Worm (Caenorhabditis elegans) whole organism, mixed stage, embryonic: ENCODE data around the gene dnj-13.

Source experiments
- bed-3 ChIP-seq: fragments of 200-800 bp; sonication (Bioruptor generic); optimal IDR thresholded peaks from 3 replicates; lab custom pipeline; 2018; ENCODE audit warnings: mild to moderate bottlenecking, missing genetic modification characterization, moderate library complexity, missing compliant biosample characterization
- ceh-43 ChIP-seq: fragments of 200-800 bp; sonication (Bioruptor generic); optimal IDR thresholded peaks from 2 replicates; lab custom pipeline; 2018; ENCODE audit warnings: mild to moderate bottlenecking, missing genetic modification characterization, moderate library complexity, missing compliant biosample characterization
- ceh-83 ChIP-seq: fragments of 200-800 bp; sonication (Bioruptor generic); optimal IDR thresholded peaks from 2 replicates; lab custom pipeline; 2018; ENCODE audit warnings: mild to moderate bottlenecking, missing genetic modification characterization, missing compliant biosample characterization
- ces-1 ChIP-seq: fragments of 150-350 bp; optimal IDR thresholded peaks from 2 replicates; lab custom pipeline; 2014; ENCODE audit warnings: missing biosample characterization, missing genetic modification reagents, missing genetic modification characterization
- cnd-1 ChIP-seq: fragments of 200-800 bp; sonication (Bioruptor generic); optimal IDR thresholded peaks from 2 replicates; lab custom pipeline; 2018; ENCODE audit warnings: mild to moderate bottlenecking, missing genetic modification characterization, missing compliant biosample characterization
- drap-1 ChIP-seq: fragments of 200-800 bp; sonication (Bioruptor generic); optimal IDR thresholded peaks from 3 replicates; lab custom pipeline; 2018; ENCODE audit warnings: mild to moderate bottlenecking, missing genetic modification characterization, missing compliant biosample characterization
- elt-1 ChIP-seq: sonication (generic microtip); optimal IDR thresholded peaks from 2 replicates; lab custom pipeline; 2017; ENCODE audit warnings: missing genetic modification characterization, mild to moderate bottlenecking, missing compliant biosample characterization, antibody characterized with exemption, moderate library complexity, borderline replicate concordance; ENCODE audit not compliant: insufficient read depth
- elt-3 ChIP-seq: fragments of 150-350 bp; optimal IDR thresholded peaks from 2 replicates; lab custom pipeline; 2014; ENCODE audit warnings: missing biosample characterization, missing genetic modification characterization
- ham-2 ChIP-seq: fragments of 200-800 bp; sonication (Bioruptor generic); optimal IDR thresholded peaks from 2 replicates; lab custom pipeline; 2018; ENCODE audit warnings: mild to moderate bottlenecking, missing genetic modification characterization, missing compliant biosample characterization
- hlh-1 ChIP-seq: fragments of 150-350 bp; optimal IDR thresholded peaks from 2 replicates; lab custom pipeline; 2014; ENCODE audit warnings: missing biosample characterization, missing genetic modification reagents, missing genetic modification characterization
- lin-13 ChIP-seq: fragments of 150-350 bp; optimal IDR thresholded peaks from 2 replicates; lab custom pipeline; 2014; ENCODE audit warnings: missing biosample characterization, missing genetic modification characterization
- lin-32 ChIP-seq: fragments of 200-800 bp; sonication (Bioruptor generic); optimal IDR thresholded peaks from 2 replicates; lab custom pipeline; 2018; ENCODE audit warnings: mild to moderate bottlenecking, missing genetic modification characterization, missing compliant biosample characterization
- lsy-2 ChIP-seq: fragments of 150-350 bp; optimal IDR thresholded peaks from 2 replicates; lab custom pipeline; 2014; ENCODE audit warnings: missing biosample characterization, missing genetic modification characterization
- mab-5 ChIP-seq: fragments of 150-350 bp; optimal IDR thresholded peaks from 2 replicates; lab custom pipeline; 2014; ENCODE audit warnings: missing biosample characterization, missing genetic modification characterization
- mep-1 ChIP-seq: fragments of 150-350 bp; optimal IDR thresholded peaks from 2 replicates; lab custom pipeline; 2017; ENCODE audit warnings: missing biosample characterization, missing genetic modification reagents, missing genetic modification characterization, inconsistent platforms
- mls-2 ChIP-seq: sonication (generic microtip); optimal IDR thresholded peaks from 2 replicates; lab custom pipeline; 2016; ENCODE audit warnings: mild to moderate bottlenecking, missing genetic modification characterization, moderate library complexity, missing compliant biosample characterization
- nhr-12 ChIP-seq: fragments of 150-350 bp; optimal IDR thresholded peaks from 2 replicates; lab custom pipeline; 2014; ENCODE audit warnings: missing biosample characterization, missing genetic modification characterization
- nhr-2 ChIP-seq: fragments of 150-350 bp; optimal IDR thresholded peaks from 2 replicates; lab custom pipeline; 2014; ENCODE audit warnings: missing biosample characterization, missing genetic modification characterization
- nhr-237 ChIP-seq: fragments of 150-350 bp; optimal IDR thresholded peaks from 2 replicates; lab custom pipeline; 2014; ENCODE audit warnings: missing biosample characterization, missing genetic modification characterization
- nhr-28 ChIP-seq: fragments of 150-350 bp; optimal IDR thresholded peaks from 2 replicates; lab custom pipeline; 2014; ENCODE audit warnings: missing biosample characterization, missing genetic modification characterization
- nhr-76 ChIP-seq: sonication (generic microtip); optimal IDR thresholded peaks from 2 replicates; lab custom pipeline; 2017; ENCODE audit warnings: missing biosample characterization, missing genetic modification characterization
- pha-4 ChIP-seq: fragments of 150-350 bp; optimal IDR thresholded peaks from 2 replicates; lab custom pipeline; 2018; ENCODE audit warnings: missing biosample characterization, missing genetic modification reagents, missing genetic modification characterization
- sem-2 ChIP-seq: fragments of 200-800 bp; sonication (Bioruptor generic); optimal IDR thresholded peaks from 2 replicates; lab custom pipeline; 2018; ENCODE audit warnings: mild to moderate bottlenecking, missing genetic modification characterization, missing compliant biosample characterization
- snpc-4 ChIP-seq: fragments of 150-350 bp; optimal IDR thresholded peaks from 2 replicates; lab custom pipeline; 2014; ENCODE audit warnings: missing biosample characterization, missing genetic modification characterization
- sptf-1 ChIP-seq: sonication (generic microtip); optimal IDR thresholded peaks from 2 replicates; lab custom pipeline; 2017; ENCODE audit warnings: mild to moderate bottlenecking, missing genetic modification characterization, moderate library complexity, missing compliant biosample characterization
- unc-39 ChIP-seq: fragments of 150-350 bp; optimal IDR thresholded peaks from 2 replicates; lab custom pipeline; 2014; ENCODE audit warnings: missing biosample characterization, missing genetic modification characterization
- zip-8 ChIP-seq: fragments of 150-350 bp; optimal IDR thresholded peaks from 2 replicates; lab custom pipeline; 2014; ENCODE audit warnings: missing biosample characterization, missing genetic modification characterization
- ztf-11 ChIP-seq: fragments of 150-350 bp; optimal IDR thresholded peaks from 2 replicates; lab custom pipeline; 2014; ENCODE audit warnings: missing biosample characterization, missing genetic modification characterization

dnj-13 gene

DNA sequence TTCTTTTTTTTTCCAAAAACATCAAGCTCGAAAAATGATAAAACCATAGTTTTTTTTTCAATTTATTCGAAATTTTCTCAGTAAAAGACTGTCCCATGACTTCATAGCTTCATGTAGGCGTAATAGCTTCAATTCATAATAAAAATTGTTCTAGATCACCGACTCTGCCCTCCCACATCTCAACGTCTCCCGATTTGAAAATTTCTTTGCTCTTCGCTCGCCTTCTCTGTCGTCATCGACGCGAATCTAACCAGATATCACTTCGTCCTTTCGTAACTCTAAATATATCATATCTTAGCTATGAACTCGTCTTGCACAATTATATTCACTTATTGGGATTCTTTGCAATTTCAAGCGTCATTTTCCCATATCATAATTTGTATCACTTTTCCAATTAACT is 30.7 kb upstream of the dnj-13 start, which contains the start of gene srh-44:
TSS of gene srh-44 (plus strand) at position 301 of the 400 bp plus-strand sequence.
- TF ChIP-seq mep-1 (tag; lab: Kevin White, UChicago), result no peak
- no peak for TF ChIP-seq mls-2
- no peak for TF ChIP-seq ztf-11 (tag; lab: Kevin White, UChicago)
- no peak for TF ChIP-seq elt-1 (tag; lab: Kevin White, UChicago)

DNA sequence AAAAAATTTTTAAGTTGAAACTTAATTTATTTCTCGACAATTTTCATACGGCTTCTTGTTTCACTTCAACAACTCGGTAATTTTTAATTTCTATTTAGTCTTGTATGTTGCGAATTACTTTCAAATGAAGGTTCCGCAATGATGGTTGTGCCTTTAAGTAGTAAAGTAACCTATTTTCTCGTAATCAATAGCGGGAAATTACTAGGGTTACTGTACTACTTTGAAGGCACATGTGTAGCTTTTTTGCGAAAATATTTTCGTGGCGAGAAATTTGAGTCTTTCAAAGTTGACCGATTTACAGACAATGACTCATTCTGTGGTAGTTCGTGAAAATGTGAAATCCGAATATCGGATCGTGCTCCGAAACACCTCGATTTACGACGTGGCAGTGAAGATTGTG is 27.3 kb upstream of the dnj-13 start, which contains the start of gene B0334.10:
TSS of gene B0334.10 (plus strand) at position 301 of the 400 bp plus-strand sequence.
- no peak for TF ChIP-seq elt-3 (tag; lab: Kevin White, UChicago)
- no peak for TF ChIP-seq nhr-2 (tag; lab: Kevin White, UChicago)
- no peak for TF ChIP-seq elt-1 (tag; lab: Kevin White, UChicago)
- no peak for TF ChIP-seq nhr-76 (tag; lab: Kevin White, UChicago)
- no peak for TF ChIP-seq zip-8 (tag; lab: Kevin White, UChicago)
- no peak for TF ChIP-seq ces-1 (GFP tag; lab: Kevin White, UChicago)
- TF ChIP-seq ceh-83 (GFP tag; lab: Kevin White, UChicago), result no peak
- TF ChIP-seq nhr-12 (tag; lab: Kevin White, UChicago), result no peak
- no peak for TF ChIP-seq lsy-2 (tag; lab: Kevin White, UChicago)
- no peak for TF ChIP-seq bed-3 (GFP tag; lab: Kevin White, UChicago)
- no peak for TF ChIP-seq hlh-1 (tag; lab: Kevin White, UChicago)
- TF ChIP-seq drap-1 (GFP tag; lab: Kevin White, UChicago), result no peak
- no peak for TF ChIP-seq lin-13 (tag; lab: Kevin White, UChicago)
- TF ChIP-seq sptf-1 (tag; lab: Kevin White, UChicago), result no peak
- TF ChIP-seq mep-1 (tag; lab: Kevin White, UChicago), result no peak
- no peak for TF ChIP-seq nhr-28 (tag; lab: Kevin White, UChicago)
- no peak for TF ChIP-seq unc-39 (tag; lab: Kevin White, UChicago)
- TF ChIP-seq mls-2, result no peak
- TF ChIP-seq sem-2, result no peak
- no peak for TF ChIP-seq nhr-237 (tag; lab: Kevin White, UChicago)

DNA sequence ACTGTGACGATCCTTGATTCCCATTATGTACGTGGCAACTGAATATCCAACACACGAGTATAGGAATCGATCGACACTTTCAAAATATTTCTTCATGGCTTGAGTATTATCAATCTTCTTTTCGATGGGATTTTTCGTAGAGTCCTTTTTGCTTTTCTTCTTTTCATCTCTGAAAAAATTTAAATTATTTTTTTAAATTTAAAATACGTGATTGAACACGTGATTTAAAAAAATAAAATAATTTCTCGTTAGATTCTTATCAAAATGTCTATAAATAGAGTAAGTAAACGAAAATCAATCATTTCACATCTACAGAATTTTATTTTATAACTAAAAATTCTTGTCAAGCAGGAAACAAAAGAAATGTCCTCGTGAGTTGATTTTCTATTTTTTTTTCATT is 24.2 kb upstream of the dnj-13 start, which contains the start of gene Y62F5A.10:
TSS of gene Y62F5A.10 (plus strand) at position 301 of the 400 bp plus-strand sequence.
- no peak for TF ChIP-seq ceh-43 (GFP tag; lab: Kevin White, UChicago)
- no peak for TF ChIP-seq sptf-1 (tag; lab: Kevin White, UChicago)
- TF ChIP-seq pha-4, result no peak
- no peak for TF ChIP-seq nhr-12 (tag; lab: Kevin White, UChicago)
- no peak for TF ChIP-seq cnd-1 (tag; lab: Kevin White, UChicago)
- no peak for TF ChIP-seq nhr-76 (tag; lab: Kevin White, UChicago)
- TF ChIP-seq lin-32 (GFP tag; lab: Kevin White, UChicago), result no peak
- TF ChIP-seq, all 35 proteins: peak for 0

DNA sequence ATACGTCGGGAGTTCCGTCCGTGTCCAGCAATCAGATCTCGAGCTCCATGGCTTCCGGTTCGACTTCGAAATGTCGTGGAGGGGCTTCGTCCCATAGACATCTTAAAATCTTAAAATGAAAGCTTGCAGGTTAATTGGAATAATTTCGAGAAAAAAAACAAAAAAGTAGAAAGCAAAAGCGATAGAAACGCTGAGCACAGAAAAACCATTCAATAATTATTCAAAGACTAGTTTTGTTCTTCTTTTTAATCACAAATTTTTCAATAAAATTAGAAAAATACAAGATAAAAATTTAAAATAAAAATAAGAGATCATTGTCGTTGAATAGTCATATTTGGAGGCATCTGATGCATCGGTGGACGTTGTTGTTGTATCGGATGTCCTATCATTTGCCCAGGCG is 18.5 kb upstream of the dnj-13 start, which contains the start of gene age-1:
TSS of gene age-1 (minus strand) at position 101 of the 400 bp plus-strand sequence.
- TF ChIP-seq nhr-76 (tag; lab: Kevin White, UChicago) (no peak), hlh-1 (tag; lab: Kevin White, UChicago) (no peak), snpc-4 (tag; lab: Kevin White, UChicago) (no peak), lin-13 (tag; lab: Kevin White, UChicago) (no peak), pha-4 (no peak), nhr-237 (tag; lab: Kevin White, UChicago) (no peak)
- TF ChIP-seq, all 35 proteins: peak for 0

DNA sequence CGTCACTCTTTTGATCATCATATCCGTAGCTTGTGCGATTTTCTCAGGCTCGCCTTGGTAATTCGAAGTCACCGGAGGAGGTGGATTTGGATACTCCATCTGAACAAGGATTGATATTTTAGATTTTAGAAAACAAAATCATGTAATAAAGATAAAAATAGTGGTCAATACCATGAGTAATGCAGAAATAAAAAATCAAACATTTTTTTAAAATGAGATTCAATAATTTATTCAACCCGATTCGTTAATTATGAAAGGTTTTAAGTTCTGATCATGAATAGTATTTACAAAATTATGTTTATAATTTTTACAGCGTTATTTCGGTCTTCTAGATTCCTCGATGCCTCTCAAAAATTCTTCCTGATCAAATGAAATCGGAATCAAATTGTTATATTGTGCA is 11.8 kb upstream of the dnj-13 start, which contains the start of gene mdt-8:
TSS of gene mdt-8 (minus strand) at position 101 of the 400 bp plus-strand sequence.
- no peak for TF ChIP-seq mep-1 (tag; lab: Kevin White, UChicago)
- no peak for TF ChIP-seq unc-39 (tag; lab: Kevin White, UChicago)
- TF ChIP-seq ztf-11 (tag; lab: Kevin White, UChicago), result no peak
- TF ChIP-seq nhr-76 (tag; lab: Kevin White, UChicago), result no peak
- TF ChIP-seq snpc-4 (tag; lab: Kevin White, UChicago), result no peak
- no peak for TF ChIP-seq mls-2
- TF ChIP-seq ces-1 (GFP tag; lab: Kevin White, UChicago), result no peak
- no peak for TF ChIP-seq mab-5
- no peak for TF ChIP-seq sem-2
- no peak for TF ChIP-seq elt-1 (tag; lab: Kevin White, UChicago)
- no peak for TF ChIP-seq drap-1 (GFP tag; lab: Kevin White, UChicago)
- no peak for TF ChIP-seq ham-2 (GFP tag; lab: Kevin White, UChicago)
- TF ChIP-seq hlh-1 (tag; lab: Kevin White, UChicago), result no peak
- no peak for TF ChIP-seq zip-8 (tag; lab: Kevin White, UChicago)
